Worm (Caenorhabditis elegans) whole organism, young adult: ENCODE data around the gene srh-21.

Experiments
- ama-1 ChIP-seq, 3 experiments: fragments of 150-350 bp in 1 of 3; sonication (generic microtip) in 2 of 3; optimal IDR thresholded peaks; 2 replicates each; lab custom pipeline; 2014 to 2018; ENCODE audit warnings: missing biosample characterization in 2 of 3, missing genetic modification characterization in 2 of 3, missing genetic modification reagents in 2 of 3
- ceh-40 ChIP-seq: fragments of 200-800 bp; sonication (Bioruptor generic); IDR thresholded peaks from 2 replicates; pipeline ENCODE4 v1.3.6; 2022; ENCODE audit warnings: missing genetic modification characterization, missing compliant biosample characterization
- repo-1 ChIP-seq: sonication (generic microtip); optimal IDR thresholded peaks from 2 replicates; lab custom pipeline; 2017; ENCODE audit warnings: mild to moderate bottlenecking, missing genetic modification characterization, missing compliant biosample characterization
- unc-130 ChIP-seq: sonication (generic microtip); optimal IDR thresholded peaks from 2 replicates; lab custom pipeline; 2016; ENCODE audit warnings: missing genetic modification reagents, missing genetic modification characterization, missing compliant biosample characterization
- ztf-3 ChIP-seq: fragments of 200-800 bp; sonication (Bioruptor generic); optimal IDR thresholded peaks from 2 replicates; lab custom pipeline; 2018; ENCODE audit warnings: mild to moderate bottlenecking, missing genetic modification characterization, missing compliant biosample characterization

DNA sequence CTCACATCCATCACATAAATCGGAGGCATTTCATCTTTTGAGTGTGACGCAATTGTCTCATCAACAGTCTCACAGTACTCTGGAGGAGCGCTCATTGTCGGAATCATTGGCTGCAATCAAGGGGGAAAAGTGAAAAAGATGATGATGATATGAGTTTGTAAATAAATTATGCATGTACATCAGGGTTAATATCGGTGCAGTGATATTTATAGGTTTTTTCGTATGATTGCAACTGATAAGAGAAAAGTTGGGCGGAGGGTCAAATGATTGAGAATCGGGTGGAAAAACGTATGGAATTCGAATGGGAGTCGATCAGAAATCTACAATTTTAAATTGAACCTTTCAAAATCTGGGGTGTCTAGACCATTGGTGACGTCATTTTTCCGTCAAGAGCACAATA lies 11.6 kb upstream of the srh-21 start, which contains the start of gene H23N18.6:
- TF ChIP-seq ceh-40 = no peak
- TF ChIP-seq ztf-3 (GFP tag; lab: Kevin White, UChicago) = no peak
- TF ChIP-seq unc-130 = no peak
- TF ChIP-seq ama-1 (optimal IDR thresholded peaks at IDR 0.05; lab: Kevin White, UChicago) = no peak
- TF ChIP-seq ama-1 (GFP tag; optimal IDR thresholded peaks at IDR 0.05; lab: Kevin White, UChicago) = no peak
- TF ChIP-seq repo-1 = no peak
